Fruit fly (Drosophila melanogaster) whole organism, embryonic: Measurements from ENCODE around the gene mib1.

ENCODE experiments used
- Atf6 ChIP-seq: fragments of 200-800 bp; sonication (Bioruptor generic); IDR thresholded peaks from 2 replicates; pipeline ENCODE4 v1.3.6; 2022; ENCODE audit warnings: missing biosample characterization, missing genetic modification characterization
- Bteb2 ChIP-seq: fragments of 200-800 bp; sonication (Bioruptor generic); optimal IDR thresholded peaks from 2 replicates; lab custom pipeline; 2016; ENCODE audit warnings: missing biosample characterization, missing genetic modification characterization
- CG10543 ChIP-seq: fragments of 200-800 bp; sonication (Bioruptor generic); optimal IDR thresholded peaks from 3 replicates; lab custom pipeline; 2017; ENCODE audit warnings: missing biosample characterization, mild to moderate bottlenecking, missing genetic modification characterization, moderate library complexity
- CG11504 ChIP-seq: fragments of 200-800 bp; sonication (Bioruptor generic); optimal IDR thresholded peaks from 3 replicates; lab custom pipeline; 2019; ENCODE audit warnings: missing biosample characterization, mild to moderate bottlenecking, missing genetic modification characterization, moderate library complexity
- CG12219 ChIP-seq: fragments of 200-800 bp; sonication (Bioruptor generic); optimal IDR thresholded peaks from 3 replicates; lab custom pipeline; 2018; ENCODE audit warnings: missing biosample characterization, mild to moderate bottlenecking, missing genetic modification characterization
- CG12391 ChIP-seq: fragments of 200-800 bp; sonication (Bioruptor generic); optimal IDR thresholded peaks from 3 replicates; lab custom pipeline; 2018; ENCODE audit warnings: missing biosample characterization, mild to moderate bottlenecking, missing genetic modification characterization, moderate library complexity
- CG13424 ChIP-seq: fragments of 200-800 bp; sonication (Bioruptor generic); optimal IDR thresholded peaks from 2 replicates; lab custom pipeline; 2019; ENCODE audit warnings: missing biosample characterization, mild to moderate bottlenecking, missing genetic modification characterization, moderate library complexity
- CG13624 ChIP-seq: fragments of 200-800 bp; sonication (Bioruptor generic); optimal IDR thresholded peaks from 2 replicates; lab custom pipeline; 2016; ENCODE audit warnings: missing biosample characterization, missing genetic modification characterization
- CG13775 ChIP-seq: fragments of 200-800 bp; sonication (Bioruptor generic); optimal IDR thresholded peaks from 3 replicates; lab custom pipeline; 2017; ENCODE audit warnings: missing biosample characterization, mild to moderate bottlenecking, missing genetic modification characterization
- CG15479 ChIP-seq: fragments of 200-800 bp; sonication (Bioruptor generic); optimal IDR thresholded peaks from 3 replicates; lab custom pipeline; 2019; ENCODE audit warnings: missing biosample characterization, mild to moderate bottlenecking, missing genetic modification characterization, moderate library complexity
- CG15601 ChIP-seq: fragments of 200-800 bp; sonication (Bioruptor generic); optimal IDR thresholded peaks from 3 replicates; lab custom pipeline; 2019; ENCODE audit warnings: missing biosample characterization, mild to moderate bottlenecking, missing genetic modification characterization, moderate library complexity
- CG16779 ChIP-seq: fragments of 200-800 bp; sonication (Bioruptor generic); IDR thresholded peaks from 2 replicates; pipeline ENCODE4 v1.3.6; 2022; ENCODE audit warnings: missing biosample characterization, missing genetic modification characterization
- CG2120 ChIP-seq: fragments of 200-800 bp; sonication (Bioruptor generic); optimal IDR thresholded peaks from 3 replicates; lab custom pipeline; 2016; ENCODE audit warnings: missing biosample characterization, missing genetic modification characterization
- CG31441 ChIP-seq: fragments of 200-800 bp; sonication (Bioruptor generic); IDR thresholded peaks from 2 replicates; pipeline ENCODE4 v1.3.6; 2022; ENCODE audit warnings: missing biosample characterization, missing genetic modification characterization
- CG32532 ChIP-seq: fragments of 200-800 bp; sonication (Bioruptor generic); IDR thresholded peaks from 2 replicates; pipeline ENCODE4 v1.3.6; 2022; ENCODE audit warnings: missing biosample characterization, missing genetic modification characterization
- CG3281 ChIP-seq: fragments of 200-800 bp; sonication (Bioruptor generic); optimal IDR thresholded peaks from 3 replicates; lab custom pipeline; 2017; ENCODE audit warnings: missing biosample characterization, mild to moderate bottlenecking, missing genetic modification characterization
- CG42726 ChIP-seq: fragments of 200-800 bp; sonication (Bioruptor generic); IDR thresholded peaks from 2 replicates; pipeline ENCODE4 v1.3.6; 2022; ENCODE audit warnings: missing biosample characterization, missing genetic modification characterization; ENCODE audit not compliant: partially characterized antibody
- CG7357 ChIP-seq: fragments of 200-800 bp; sonication (Bioruptor generic); IDR thresholded peaks from 3 replicates; pipeline ENCODE4 v1.3.6; 2022; ENCODE audit warnings: missing biosample characterization, missing genetic modification characterization
- CG8924 ChIP-seq: fragments of 200-800 bp; optimal IDR thresholded peaks from 3 replicates; lab custom pipeline; 2019; ENCODE audit warnings: missing biosample characterization, mild to moderate bottlenecking, missing genetic modification characterization, moderate library complexity
- CG9215 ChIP-seq: fragments of 200-800 bp; sonication (Bioruptor generic); IDR thresholded peaks from 2 replicates; pipeline ENCODE4 v1.3.6; 2022; ENCODE audit warnings: missing biosample characterization, missing genetic modification characterization
- CG9817 ChIP-seq: fragments of 200-800 bp; sonication (Bioruptor generic); optimal IDR thresholded peaks from 2 replicates; lab custom pipeline; 2018; ENCODE audit warnings: missing biosample characterization, mild to moderate bottlenecking, missing genetic modification characterization, moderate library complexity
- CG9932 ChIP-seq: fragments of 200-800 bp; sonication (Bioruptor generic); IDR thresholded peaks from 2 replicates; pipeline ENCODE4 v1.3.6; 2022; ENCODE audit warnings: missing biosample characterization, missing genetic modification characterization
- CHES-1-like ChIP-seq: fragments of 200-800 bp; sonication (Bioruptor generic); optimal IDR thresholded peaks from 2 replicates; lab custom pipeline; 2016; ENCODE audit warnings: missing biosample characterization, missing genetic modification characterization
- CoRest ChIP-seq: fragments of 200-800 bp; sonication (Bioruptor generic); optimal IDR thresholded peaks from 3 replicates; lab custom pipeline; 2018; ENCODE audit warnings: missing biosample characterization, mild to moderate bottlenecking, missing genetic modification characterization, moderate library complexity
- D19B ChIP-seq: fragments of 200-800 bp; sonication (Bioruptor generic); optimal IDR thresholded peaks from 2 replicates; lab custom pipeline; 2017; ENCODE audit warnings: missing biosample characterization, mild to moderate bottlenecking, missing genetic modification characterization
- Dek ChIP-seq: fragments of 200-800 bp; sonication (Bioruptor generic); optimal IDR thresholded peaks from 3 replicates; lab custom pipeline; 2019; ENCODE audit warnings: missing biosample characterization, mild to moderate bottlenecking, missing genetic modification characterization, moderate library complexity
- Drgx ChIP-seq: fragments of 200-800 bp; sonication (Bioruptor generic); IDR thresholded peaks from 2 replicates; pipeline ENCODE4 v1.3.6; 2022; ENCODE audit warnings: missing biosample characterization, missing genetic modification characterization
- Ets97D ChIP-seq: fragments of 200-800 bp; sonication (Bioruptor generic); optimal IDR thresholded peaks from 3 replicates; lab custom pipeline; 2016; ENCODE audit warnings: missing biosample characterization, missing genetic modification characterization
- Fer1 ChIP-seq: fragments of 200-800 bp; sonication (Bioruptor generic); optimal IDR thresholded peaks from 2 replicates; lab custom pipeline; 2017; ENCODE audit warnings: missing biosample characterization, mild to moderate bottlenecking, missing genetic modification characterization
- Hmx ChIP-seq: fragments of 200-800 bp; sonication (Bioruptor generic); optimal IDR thresholded peaks from 2 replicates; lab custom pipeline; 2016; ENCODE audit warnings: missing biosample characterization, missing genetic modification characterization
- Hr51 ChIP-seq, 2 experiments: fragments of 200-800 bp; sonication (Bioruptor generic); optimal IDR thresholded peaks; 2 replicates in 1 of 2; 3 replicates in 1 of 2; lab custom pipeline; 2016 to 2018; ENCODE audit warnings: missing biosample characterization in 2 of 2, missing genetic modification characterization in 2 of 2, mild to moderate bottlenecking in 1 of 2, moderate library complexity in 1 of 2
- Nf-YA ChIP-seq: fragments of 200-800 bp; sonication (Bioruptor generic); IDR thresholded peaks from 2 replicates; pipeline ENCODE4 v1.3.6; 2022; ENCODE audit warnings: missing biosample characterization, missing genetic modification characterization
- NfI ChIP-seq: fragments of 200-800 bp; sonication (Bioruptor generic); optimal IDR thresholded peaks from 3 replicates; lab custom pipeline; 2018; ENCODE audit warnings: missing biosample characterization, mild to moderate bottlenecking, missing genetic modification characterization, moderate library complexity
- Optix ChIP-seq: fragments of 200-800 bp; sonication (Bioruptor generic); IDR thresholded peaks from 3 replicates; pipeline ENCODE4 v1.3.6; 2022; ENCODE audit warnings: missing biosample characterization, missing genetic modification characterization
- Xbp1 ChIP-seq: fragments of 200-800 bp; sonication (Bioruptor generic); optimal IDR thresholded peaks from 3 replicates; lab custom pipeline; 2016; ENCODE audit warnings: missing biosample characterization, mild to moderate bottlenecking, missing genetic modification characterization
- ac ChIP-seq: fragments of 200-800 bp; sonication (Bioruptor generic); optimal IDR thresholded peaks from 3 replicates; lab custom pipeline; 2017; ENCODE audit warnings: missing biosample characterization, mild to moderate bottlenecking, missing genetic modification characterization
- da ChIP-seq: fragments of 200-800 bp; sonication (Bioruptor generic); optimal IDR thresholded peaks from 2 replicates; lab custom pipeline; 2016; ENCODE audit warnings: missing biosample characterization, missing genetic modification characterization
- en ChIP-seq: fragments of 200-800 bp; sonication (Bioruptor generic); optimal IDR thresholded peaks from 2 replicates; lab custom pipeline; 2016; ENCODE audit warnings: missing biosample characterization, missing genetic modification characterization
- grau ChIP-seq: fragments of 200-800 bp; optimal IDR thresholded peaks from 3 replicates; lab custom pipeline; 2019; ENCODE audit warnings: missing biosample characterization, mild to moderate bottlenecking, missing genetic modification characterization, moderate library complexity
- mam ChIP-seq: fragments of 200-800 bp; sonication (Bioruptor generic); optimal IDR thresholded peaks from 3 replicates; lab custom pipeline; 2016; ENCODE audit warnings: missing biosample characterization, missing genetic modification characterization
- nom ChIP-seq: fragments of 200-800 bp; sonication (Bioruptor generic); optimal IDR thresholded peaks from 2 replicates; lab custom pipeline; 2017; ENCODE audit warnings: missing biosample characterization, missing genetic modification characterization, mild to moderate bottlenecking, moderate library complexity, missing genetic modification reagents
- pnt ChIP-seq: fragments of 200-800 bp; sonication (Bioruptor generic); optimal IDR thresholded peaks from 3 replicates; lab custom pipeline; 2016; ENCODE audit warnings: missing biosample characterization, missing genetic modification characterization
- sima ChIP-seq: fragments of 200-800 bp; sonication (Bioruptor generic); optimal IDR thresholded peaks from 2 replicates; lab custom pipeline; 2016; ENCODE audit warnings: missing biosample characterization, missing genetic modification characterization
- stc ChIP-seq: fragments of 200-800 bp; sonication (Bioruptor generic); IDR thresholded peaks from 2 replicates; pipeline ENCODE4 v1.3.6; 2022; ENCODE audit warnings: missing biosample characterization, missing genetic modification characterization
- tll ChIP-seq, 2 experiments: fragments of 200-800 bp in 1 of 2; fragments of >200 bp in 1 of 2; sonication (Bioruptor generic) in 1 of 2; optimal IDR thresholded peaks; 2 replicates each; lab custom pipeline; 2017 to 2019; ENCODE audit warnings: missing biosample characterization in 2 of 2, missing genetic modification characterization in 2 of 2, mild to moderate bottlenecking in 1 of 2, moderate library complexity in 1 of 2
- toy ChIP-seq: fragments of 200-800 bp; sonication (Bioruptor generic); IDR thresholded peaks from 2 replicates; pipeline ENCODE4 v1.3.6; 2022; ENCODE audit warnings: missing biosample characterization, missing genetic modification characterization
- wdn ChIP-seq: fragments of 200-800 bp; sonication (Bioruptor generic); IDR thresholded peaks from 2 replicates; pipeline ENCODE4 v1.3.6; 2022; ENCODE audit warnings: missing biosample characterization, missing genetic modification characterization

The mib1 gene

dm6 chr3L:16048722-16049459, 37.3 kb upstream of the mib1 start (continued):
- TF ChIP-seq ac (GFP tag; lab: Kevin White, UChicago) = peak; percentile 99
- TF ChIP-seq Optix (GFP tag; lab: Robert Waterston, UW) = 0 out of 3 replicates have a peak, but pooled peaks have one; percentile 18
- TF ChIP-seq CG15479 (GFP tag; lab: Kevin White, UChicago) = no peak
- peak; percentile 78 for TF ChIP-seq da

dm6 chr3L:16048086-16048485, 36.5 kb upstream of the mib1 start:
- TF ChIP-seq D19B (peak; percentile 47), wdn (GFP tag; lab: Robert Waterston, UW) (peak; percentile 40; the same call in 1 of the 2 replicates), CG9817 (peak; percentile 43), CG10543 (GFP tag; lab: Kevin White, UChicago) (peak; percentile 82), CHES-1-like (peak; percentile 40), NfI (GFP tag; lab: Kevin White, UChicago) (peak; percentile 59), toy (GFP tag; lab: Robert Waterston, UW) (0 out of 2 replicates have a peak, but pooled peaks have one; percentile 6), CG8924 (peak; percentile 45), nom (GFP tag; lab: Kevin White, UChicago) (peak; percentile 61), CG13624 (peak; percentile 70), Dek (peak; percentile 48), CG13775 (GFP tag; lab: Kevin White, UChicago) (peak; percentile 26), Drgx (GFP tag; lab: Robert Waterston, UW) (peak; percentile 81), tll (GFP tag; optimal IDR thresholded peaks at IDR 0.05; lab: Kevin White, UChicago) (no peak), Hmx (GFP tag; lab: Kevin White, UChicago) (no peak), pnt (no peak), CG3281 (peak; percentile 66), CG11504 (tag; lab: Kevin White, UChicago) (peak; percentile 46), CG7357 (GFP tag; lab: Robert Waterston, UW) (peak; percentile 34; the same call in 1 of the 3 replicates), Bteb2 (GFP tag; lab: Kevin White, UChicago) (peak; percentile 52), CG12391 (tag; lab: Kevin White, UChicago) (peak; percentile 27), Ets97D (GFP tag; lab: Kevin White, UChicago) (no peak), Xbp1 (GFP tag; lab: Kevin White, UChicago) (peak; percentile 39), CG15601 (tag; lab: Kevin White, UChicago) (no peak), en (GFP tag; lab: Kevin White, UChicago) (no peak), Hr51 (GFP tag; optimal IDR thresholded peaks at IDR 0.05; lab: Kevin White, UChicago) (peak; percentile 50 to 54), CG32532 (peak; percentile 78), CG31441 (GFP tag; lab: Robert Waterston, UW) (no peak), CG16779 (GFP tag; lab: Robert Waterston, UW) (0 out of 2 replicates have a peak, but pooled peaks have one; percentile 54), stc (GFP tag; lab: Robert Waterston, UW) (peak; percentile 26; the same call in 1 of the 2 replicates), CoRest (tag; lab: Kevin White, UChicago) (peak; percentile 43), CG2120 (peak; percentile 81), mam (GFP tag; lab: Kevin White, UChicago) (peak; percentile 19), CG12219 (GFP tag; lab: Kevin White, UChicago) (peak; percentile 43), CG9932 (peak; percentile 74), CG13424 (tag; lab: Kevin White, UChicago) (peak; percentile 60), Nf-YA (GFP tag; lab: Robert Waterston, UW) (no peak), CG42726 (GFP tag; lab: Robert Waterston, UW) (no peak), CG9215 (GFP tag; lab: Robert Waterston, UW) (peak; percentile 39; the same call in 1 of the 2 replicates), Atf6 (GFP tag; lab: Robert Waterston, UW) (peak; percentile 69), sima (GFP tag; lab: Kevin White, UChicago) (no peak), Fer1 (GFP tag; lab: Kevin White, UChicago) (peak; percentile 52), grau (peak; percentile 62)
